Worm (Caenorhabditis elegans) whole organism, young adult: ENCODE measurements around the gene dhhc-10.

Experiments used
- B0019.2 ChIP-seq: fragments of 200-800 bp; sonication (Bioruptor generic); conservative IDR thresholded peaks from 2 replicates; pipeline ENCODE4 v1.3.6; 2022; ENCODE audit warnings: missing genetic modification reagents, missing genetic modification characterization, missing compliant biosample characterization
- F23B12.7 ChIP-seq: sonication (generic microtip); optimal IDR thresholded peaks from 2 replicates; lab custom pipeline; 2017; ENCODE audit warnings: missing genetic modification characterization, mild to moderate bottlenecking, missing compliant biosample characterization, antibody characterized with exemption, moderate library complexity; ENCODE audit not compliant: insufficient read depth
- F37B4.10 ChIP-seq: fragments of 200-800 bp; sonication (Bioruptor generic); IDR thresholded peaks from 2 replicates; pipeline ENCODE4 v1.3.6; 2022; ENCODE audit warnings: missing genetic modification characterization, missing compliant biosample characterization
- F39B2.1 ChIP-seq: fragments of 200-800 bp; sonication (Bioruptor generic); IDR thresholded peaks from 2 replicates; pipeline ENCODE4 v1.3.6; 2022; ENCODE audit warnings: missing genetic modification reagents, missing genetic modification characterization, missing compliant biosample characterization
- F49E8.2 ChIP-seq: sonication (generic microtip); optimal IDR thresholded peaks from 3 replicates; lab custom pipeline; 2017; ENCODE audit warnings: missing genetic modification characterization, mild to moderate bottlenecking, missing compliant biosample characterization, antibody characterized with exemption, moderate library complexity; ENCODE audit not compliant: insufficient read depth
- K11D2.4 ChIP-seq: fragments of 200-800 bp; sonication (Bioruptor generic); IDR thresholded peaks from 2 replicates; pipeline ENCODE4 v1.3.6; 2022; ENCODE audit warnings: missing genetic modification reagents, missing genetic modification characterization, missing compliant biosample characterization
- Y79H2A.3 ChIP-seq: fragments of 200-800 bp; sonication (Bioruptor generic); conservative IDR thresholded peaks from 2 replicates; pipeline ENCODE4 v1.3.6; 2022; ENCODE audit warnings: missing genetic modification reagents, missing genetic modification characterization, missing compliant biosample characterization
- Y95B8A.8 ChIP-seq: fragments of 200-800 bp; sonication (Bioruptor generic); IDR thresholded peaks from 2 replicates; pipeline ENCODE4 v1.3.6; 2022; ENCODE audit warnings: missing genetic modification reagents, missing genetic modification characterization, missing compliant biosample characterization
- aptf-2 ChIP-seq: fragments of 200-800 bp; sonication (Bioruptor generic); conservative IDR thresholded peaks from 2 replicates; pipeline ENCODE4 v1.3.6; 2022; ENCODE audit warnings: missing genetic modification reagents, missing genetic modification characterization, missing compliant biosample characterization
- athp-1 ChIP-seq: sonication (generic microtip); optimal IDR thresholded peaks from 2 replicates; lab custom pipeline; 2017; ENCODE audit warnings: mild to moderate bottlenecking, missing genetic modification characterization, missing compliant biosample characterization
- attf-5 ChIP-seq: fragments of 200-800 bp; sonication (Bioruptor generic); optimal IDR thresholded peaks from 2 replicates; lab custom pipeline; 2018; ENCODE audit warnings: mild to moderate bottlenecking, missing genetic modification characterization, missing compliant biosample characterization
- attf-6 ChIP-seq: fragments of 200-800 bp; sonication (Bioruptor generic); IDR thresholded peaks from 2 replicates; pipeline ENCODE4 v1.3.6; 2022; ENCODE audit warnings: missing genetic modification reagents, missing genetic modification characterization, missing compliant biosample characterization
- cebp-1 ChIP-seq, 2 experiments: fragments of 200-800 bp in 1 of 2; sonication (Bioruptor generic) in 1 of 2; sonication (generic microtip) in 1 of 2; IDR thresholded peaks in 1 of 2; optimal IDR thresholded peaks in 1 of 2; 2 replicates each; pipeline versions ENCODE4 v1.3.6 to Lab custom; 2017 to 2022; ENCODE audit warnings: missing compliant biosample characterization in 2 of 2, missing genetic modification characterization in 2 of 2, mild to moderate bottlenecking in 1 of 2, missing genetic modification reagents in 1 of 2, moderate library complexity in 1 of 2
- ceh-27 ChIP-seq: fragments of 200-800 bp; sonication (Bioruptor generic); optimal IDR thresholded peaks from 2 replicates; lab custom pipeline; 2018; ENCODE audit warnings: mild to moderate bottlenecking, missing genetic modification characterization, moderate library complexity, missing compliant biosample characterization
- ceh-40 ChIP-seq: fragments of 200-800 bp; sonication (Bioruptor generic); IDR thresholded peaks from 2 replicates; pipeline ENCODE4 v1.3.6; 2022; ENCODE audit warnings: missing genetic modification characterization, missing compliant biosample characterization
- ceh-79 ChIP-seq: sonication (generic microtip); optimal IDR thresholded peaks from 2 replicates; lab custom pipeline; 2017; ENCODE audit warnings: mild to moderate bottlenecking, missing genetic modification characterization, missing compliant biosample characterization
- chd-7 ChIP-seq: sonication (generic microtip); optimal IDR thresholded peaks from 2 replicates; lab custom pipeline; 2016; ENCODE audit warnings: mild to moderate bottlenecking, missing genetic modification characterization, moderate library complexity, missing compliant biosample characterization
- dpff-1 ChIP-seq: sonication (generic microtip); optimal IDR thresholded peaks from 2 replicates; lab custom pipeline; 2017; ENCODE audit warnings: mild to moderate bottlenecking, missing genetic modification characterization, missing compliant biosample characterization
- dpl-1 ChIP-seq: fragments of 150-350 bp; optimal IDR thresholded peaks from 2 replicates; lab custom pipeline; 2014; ENCODE audit warnings: missing biosample characterization, missing genetic modification reagents, missing genetic modification characterization
- efl-1 ChIP-seq: fragments of 150-350 bp; optimal IDR thresholded peaks from 2 replicates; lab custom pipeline; 2014; ENCODE audit warnings: missing biosample characterization, missing genetic modification reagents, missing genetic modification characterization
- egl-18 ChIP-seq: fragments of 200-800 bp; sonication (Bioruptor generic); IDR thresholded peaks from 2 replicates; pipeline ENCODE4 v1.3.6; 2022; ENCODE audit warnings: missing genetic modification reagents, missing genetic modification characterization, missing compliant biosample characterization
- ets-4 ChIP-seq: fragments of 200-800 bp; sonication (Bioruptor generic); optimal IDR thresholded peaks from 2 replicates; lab custom pipeline; 2018; ENCODE audit warnings: mild to moderate bottlenecking, missing genetic modification characterization, missing compliant biosample characterization
- gei-17 ChIP-seq: fragments of 200-800 bp; sonication (Bioruptor generic); optimal IDR thresholded peaks from 2 replicates; lab custom pipeline; 2018; ENCODE audit warnings: mild to moderate bottlenecking, missing genetic modification characterization, missing compliant biosample characterization
- let-526 ChIP-seq: fragments of 200-800 bp; sonication (Bioruptor generic); IDR thresholded peaks from 2 replicates; pipeline ENCODE4 v1.3.6; 2022; ENCODE audit warnings: missing genetic modification reagents, missing genetic modification characterization, missing compliant biosample characterization
- lin-40 ChIP-seq: sonication (generic microtip); optimal IDR thresholded peaks from 2 replicates; lab custom pipeline; 2016; ENCODE audit warnings: missing genetic modification characterization, mild to moderate bottlenecking, missing compliant biosample characterization, missing genotype, missing genetic modification reagents
- lir-1 ChIP-seq: fragments of 200-800 bp; sonication (Bioruptor generic); conservative IDR thresholded peaks from 2 replicates; pipeline ENCODE4 v1.3.6; 2022; ENCODE audit warnings: missing genetic modification reagents, missing genetic modification characterization, missing compliant biosample characterization
- madf-10 ChIP-seq: sonication (generic microtip); optimal IDR thresholded peaks from 2 replicates; lab custom pipeline; 2016; ENCODE audit warnings: mild to moderate bottlenecking, missing genetic modification characterization, missing compliant biosample characterization
- mcd-1 ChIP-seq: fragments of 200-800 bp; sonication (Bioruptor generic); IDR thresholded peaks from 2 replicates; pipeline ENCODE4 v1.3.6; 2022; ENCODE audit warnings: missing genetic modification reagents, missing genetic modification characterization, missing compliant biosample characterization
- mel-28 ChIP-seq: sonication (generic microtip); optimal IDR thresholded peaks from 2 replicates; lab custom pipeline; 2016; ENCODE audit warnings: borderline replicate concordance, mild to moderate bottlenecking, missing genetic modification characterization, missing compliant biosample characterization
- nfya-1 ChIP-seq: sonication (generic microtip); optimal IDR thresholded peaks from 2 replicates; lab custom pipeline; 2017; ENCODE audit warnings: antibody characterized with exemption, missing compliant biosample characterization, missing genetic modification characterization, borderline replicate concordance; ENCODE audit not compliant: insufficient read depth
- nfyb-1 ChIP-seq: fragments of 200-800 bp; sonication (Bioruptor generic); IDR thresholded peaks from 2 replicates; pipeline ENCODE4 v1.3.6; 2022; ENCODE audit warnings: missing genetic modification reagents, missing genetic modification characterization, missing compliant biosample characterization
- nhr-120 ChIP-seq: fragments of 200-800 bp; sonication (Bioruptor generic); IDR thresholded peaks from 2 replicates; pipeline ENCODE4 v1.3.6; 2022; ENCODE audit warnings: missing genetic modification characterization, missing compliant biosample characterization
- nhr-80 ChIP-seq: sonication (generic microtip); optimal IDR thresholded peaks from 2 replicates; lab custom pipeline; 2016; ENCODE audit warnings: missing genetic modification characterization, missing compliant biosample characterization
- rec-8 ChIP-seq, 2 experiments: sonication (generic microtip); optimal IDR thresholded peaks; 2 replicates each; lab custom pipeline; 2016; ENCODE audit warnings: mild to moderate bottlenecking in 2 of 2, missing genetic modification characterization in 2 of 2, missing genetic modification reagents in 2 of 2, missing genotype in 2 of 2, missing biosample characterization in 1 of 2, missing compliant biosample characterization in 1 of 2, moderate library complexity in 1 of 2
- rpc-1 ChIP-seq, 2 experiments: fragments of 150-350 bp in 1 of 2; sonication (generic microtip) in 1 of 2; optimal IDR thresholded peaks; 2 replicates each; lab custom pipeline; 2014 to 2018; ENCODE audit warnings: missing biosample characterization in 1 of 2, missing genetic modification characterization in 1 of 2, missing genetic modification reagents in 1 of 2, missing genotype in 1 of 2
- sdz-38 ChIP-seq: sonication (generic microtip); optimal IDR thresholded peaks from 2 replicates; lab custom pipeline; 2016; ENCODE audit warnings: missing genotype, missing genetic modification characterization, missing compliant biosample characterization
- sea-2 ChIP-seq: fragments of 200-800 bp; sonication (Bioruptor generic); IDR thresholded peaks from 2 replicates; pipeline ENCODE4 v1.3.6; 2022; ENCODE audit warnings: missing genetic modification characterization, missing compliant biosample characterization
- somi-1 ChIP-seq: fragments of 200-800 bp; sonication (Bioruptor generic); optimal IDR thresholded peaks from 2 replicates; lab custom pipeline; 2018; ENCODE audit warnings: mild to moderate bottlenecking, missing genetic modification characterization, missing compliant biosample characterization

dhhc-10 gene

ce11 chrX:4667788-4668187 lies 39.2 kb upstream of the dhhc-10 start, which contains the start of gene mfsd-12:
mfsd-12 (plus strand) TSS chrX:4668088.
- no peak for TF ChIP-seq Y95B8A.8 (GFP tag; lab: Robert Waterston, UW)
- 0 out of 2 replicates have a peak, but pooled peaks have one; percentile 24 for TF ChIP-seq cebp-1 (GFP tag; IDR thresholded peaks at IDR 0.05; lab: Robert Waterston, UW)
- TF ChIP-seq cebp-1 (tag; optimal IDR thresholded peaks at IDR 0.05; lab: Kevin White, UChicago) = peak; percentile 69

- TF ChIP-seq mel-28 (no peak), nfyb-1 (GFP tag; lab: Robert Waterston, UW) (no peak), cebp-1 (GFP tag; IDR thresholded peaks at IDR 0.05; lab: Robert Waterston, UW) (no peak), cebp-1 (tag; optimal IDR thresholded peaks at IDR 0.05; lab: Kevin White, UChicago) (no peak), Y79H2A.3 (GFP tag; lab: Robert Waterston, UW) (no peak), attf-5 (GFP tag; lab: Kevin White, UChicago) (no peak), nhr-120 (no peak), nhr-80 (tag; lab: Kevin White, UChicago) (peak; percentile 76), somi-1 (no peak), ets-4 (GFP tag; lab: Kevin White, UChicago) (peak; percentile 88), madf-10 (no peak)
- TF ChIP-seq, all 124 proteins: peak for 2
Observed at ce11 chrX:4671837-4672236, 35.1 kb upstream of the dhhc-10 start.

- TF ChIP-seq ceh-79 (tag; lab: Kevin White, UChicago) (no peak), nhr-80 (tag; lab: Kevin White, UChicago) (peak; percentile 6)
Observed at ce11 chrX:4673165-4673756, 33.7 kb upstream of the dhhc-10 start, which contains the start of gene tmem-135. tmem-135 (plus strand) TSS chrX:4673706.

- TF ChIP-seq nfya-1 = no peak
- 0 out of 2 replicates have a peak, but pooled peaks have one; percentile 22 for TF ChIP-seq nfyb-1 (GFP tag; lab: Robert Waterston, UW)
Observed at ce11 chrX:4676702-4677101, 30.3 kb upstream of the dhhc-10 start.

ce11 chrX:4678029-4678428 lies 28.9 kb upstream of the dhhc-10 start, which contains the start of gene flp-11:
flp-11 (minus strand) TSS chrX:4678129.
- TF ChIP-seq dpff-1 (tag; lab: Kevin White, UChicago) (no peak), F49E8.2 (tag; lab: Kevin White, UChicago) (no peak), ceh-40 (no peak), rpc-1 (optimal IDR thresholded peaks at IDR 0.05; lab: Kevin White, UChicago) (no peak), rpc-1 (tag; optimal IDR thresholded peaks at IDR 0.05; lab: Kevin White, UChicago) (no peak), K11D2.4 (GFP tag; lab: Robert Waterston, UW) (no peak), chd-7 (tag; lab: Kevin White, UChicago) (no peak), attf-6 (GFP tag; lab: Robert Waterston, UW) (no peak), F37B4.10 (no peak), F23B12.7 (tag; lab: Kevin White, UChicago) (no peak), lir-1 (GFP tag; lab: Robert Waterston, UW) (no peak), B0019.2 (no peak), gei-17 (no peak), athp-1 (no peak), efl-1 (GFP tag; lab: Kevin White, UChicago) (no peak), ceh-27 (GFP tag; lab: Kevin White, UChicago) (no peak)

- TF ChIP-seq mcd-1 (GFP tag; lab: Robert Waterston, UW) (no peak), egl-18 (no peak), F39B2.1 (GFP tag; lab: Robert Waterston, UW) (no peak), F23B12.7 (tag; lab: Kevin White, UChicago) (no peak), dpl-1 (no peak), lin-40 (tag; lab: Kevin White, UChicago) (no peak), sea-2 (GFP tag; lab: Robert Waterston, UW) (no peak), rec-8 (tag; optimal IDR thresholded peaks at IDR 0.05; lab: Kevin White, UChicago) (no peak), sdz-38 (tag; lab: Kevin White, UChicago) (no peak), let-526 (GFP tag; lab: Robert Waterston, UW) (no peak), B0019.2 (no peak), ets-4 (GFP tag; lab: Kevin White, UChicago) (no peak), mel-28 (no peak), F37B4.10 (no peak), aptf-2 (GFP tag; lab: Robert Waterston, UW) (no peak)
Observed at ce11 chrX:4682616-4683015, 24.4 kb upstream of the dhhc-10 start, which contains the start of gene K02G10.15. K02G10.15 (minus strand) TSS chrX:4682716.
